Worm (Caenorhabditis elegans) whole organism, L1 larva: Measurements from ENCODE around the gene clec-227.
A peak's percentile ranks its signal among the peaks of the same experiment; 100 is the strongest.

Experiments
- C04F5.9 ChIP-seq: sonication (generic microtip); optimal IDR thresholded peaks from 2 replicates; lab custom pipeline; 2016; ENCODE audit warnings: missing genetic modification characterization, missing compliant biosample characterization
- F16B12.6 ChIP-seq: fragments of 150-350 bp; optimal IDR thresholded peaks from 2 replicates; lab custom pipeline; 2014; ENCODE audit warnings: missing biosample characterization, missing genetic modification characterization
- Y116A8C.19 ChIP-seq: sonication (generic microtip); optimal IDR thresholded peaks from 2 replicates; lab custom pipeline; 2016; ENCODE audit warnings: missing compliant biosample characterization, missing genetic modification characterization, borderline replicate concordance
- aly-2 ChIP-seq: fragments of 150-350 bp; optimal IDR thresholded peaks from 2 replicates; lab custom pipeline; 2014; ENCODE audit warnings: missing biosample characterization, missing genetic modification characterization
- blmp-1 ChIP-seq: fragments of 150-350 bp; optimal IDR thresholded peaks from 2 replicates; lab custom pipeline; 2014; ENCODE audit warnings: missing biosample characterization, missing genetic modification characterization
- ceh-63 ChIP-seq: fragments of 200-800 bp; sonication (Bioruptor generic); optimal IDR thresholded peaks from 2 replicates; lab custom pipeline; 2018; ENCODE audit warnings: mild to moderate bottlenecking, missing genetic modification characterization, missing compliant biosample characterization
- ceh-8 ChIP-seq: fragments of 200-800 bp; sonication (Bioruptor generic); optimal IDR thresholded peaks from 2 replicates; lab custom pipeline; 2018; ENCODE audit warnings: mild to moderate bottlenecking, missing genetic modification characterization, moderate library complexity, missing compliant biosample characterization
- ceh-82 ChIP-seq, 3 experiments: fragments of 150-350 bp in 1 of 3; sonication (generic microtip) in 2 of 3; optimal IDR thresholded peaks; 2 replicates each; lab custom pipeline; 2014 to 2017; ENCODE audit warnings: missing biosample characterization in 3 of 3, missing genetic modification characterization in 3 of 3
- ceh-90 ChIP-seq: sonication (generic microtip); optimal IDR thresholded peaks from 2 replicates; lab custom pipeline; 2016; ENCODE audit warnings: missing genetic modification characterization, missing compliant biosample characterization
- ces-1 ChIP-seq: fragments of 150-350 bp; optimal IDR thresholded peaks from 2 replicates; lab custom pipeline; 2014; ENCODE audit warnings: missing biosample characterization, missing genetic modification reagents, missing genetic modification characterization
- dpl-1 ChIP-seq, 3 experiments: fragments of 150-350 bp in 2 of 3; sonication (generic microtip) in 1 of 3; optimal IDR thresholded peaks; 2 replicates each; lab custom pipeline; 2014 to 2017; ENCODE audit warnings: missing biosample characterization in 3 of 3, missing genetic modification characterization in 3 of 3, missing genetic modification reagents in 3 of 3
- dsc-1 ChIP-seq: sonication (generic microtip); optimal IDR thresholded peaks from 2 replicates; lab custom pipeline; 2016; ENCODE audit warnings: mild to moderate bottlenecking, missing genetic modification characterization, missing compliant biosample characterization
- efl-1 ChIP-seq, 4 experiments: fragments of 150-350 bp; optimal IDR thresholded peaks in 3 of 4; peaks in 1 of 4; 1 replicate in 1 of 4; 2 replicates in 3 of 4; lab custom pipeline; 2014; ENCODE audit warnings: missing biosample characterization in 2 of 4, missing genetic modification characterization in 2 of 4, missing genetic modification reagents in 2 of 4
- efl-3 ChIP-seq: fragments of 200-800 bp; sonication (Bioruptor generic); optimal IDR thresholded peaks from 2 replicates; lab custom pipeline; 2018; ENCODE audit warnings: mild to moderate bottlenecking, missing genetic modification characterization, missing compliant biosample characterization
- egl-27 ChIP-seq, 2 experiments: fragments of 150-350 bp in 1 of 2; sonication (generic microtip); optimal IDR thresholded peaks; 3 replicates each; lab custom pipeline; 2017 to 2018; ENCODE audit warnings: missing biosample characterization in 2 of 2, missing genetic modification characterization in 2 of 2, missing genetic modification reagents in 2 of 2
- elt-2 ChIP-seq: sonication (generic microtip); optimal IDR thresholded peaks from 2 replicates; lab custom pipeline; 2016; ENCODE audit warnings: missing genetic modification characterization, mild to moderate bottlenecking, inconsistent platforms, missing compliant biosample characterization, missing genetic modification reagents
- elt-3 ChIP-seq, 6 experiments: fragments of 150-350 bp in 1 of 6; sonication (generic microtip); optimal IDR thresholded peaks; 2 replicates each; lab custom pipeline; 2017 to 2018; ENCODE audit warnings: missing biosample characterization in 6 of 6, missing genetic modification characterization in 6 of 6, inconsistent platforms in 1 of 6
- ets-5 ChIP-seq: fragments of 200-800 bp; sonication (Bioruptor generic); IDR thresholded peaks from 2 replicates; pipeline ENCODE4 v1.3.6; 2022; ENCODE audit warnings: missing genetic modification characterization, missing compliant biosample characterization
- fkh-4 ChIP-seq: sonication (generic microtip); optimal IDR thresholded peaks from 2 replicates; lab custom pipeline; 2016; ENCODE audit warnings: missing compliant biosample characterization, missing genetic modification characterization, borderline replicate concordance
- fkh-8 ChIP-seq: sonication (generic microtip); optimal IDR thresholded peaks from 2 replicates; lab custom pipeline; 2016; ENCODE audit warnings: mild to moderate bottlenecking, missing genetic modification characterization, missing compliant biosample characterization
- hlh-17 ChIP-seq: fragments of 200-800 bp; sonication (Bioruptor generic); optimal IDR thresholded peaks from 2 replicates; lab custom pipeline; 2018; ENCODE audit warnings: missing genetic modification characterization, mild to moderate bottlenecking, missing compliant biosample characterization, moderate library complexity, borderline replicate concordance
- hlh-4 ChIP-seq: sonication (generic microtip); optimal IDR thresholded peaks from 2 replicates; lab custom pipeline; 2016; ENCODE audit warnings: mild to moderate bottlenecking, missing genetic modification characterization, missing compliant biosample characterization
- hpl-2 ChIP-seq: fragments of 150-350 bp; optimal IDR thresholded peaks from 2 replicates; lab custom pipeline; 2014; ENCODE audit warnings: missing biosample characterization, missing genetic modification reagents, missing genetic modification characterization
- irx-1 ChIP-seq: sonication (generic microtip); optimal IDR thresholded peaks from 2 replicates; lab custom pipeline; 2016; ENCODE audit warnings: missing genetic modification characterization, missing compliant biosample characterization
- isw-1 ChIP-seq: fragments of 200-800 bp; sonication (Bioruptor generic); IDR thresholded peaks from 2 replicates; pipeline ENCODE4 v1.3.6; 2022; ENCODE audit warnings: missing genetic modification characterization, missing compliant biosample characterization
- jun-1 ChIP-seq: fragments of 150-350 bp; optimal IDR thresholded peaks from 2 replicates; lab custom pipeline; 2014; ENCODE audit warnings: missing biosample characterization, missing genetic modification reagents, missing genetic modification characterization
- lin-13 ChIP-seq: fragments of 150-350 bp; optimal IDR thresholded peaks from 2 replicates; lab custom pipeline; 2014; ENCODE audit warnings: missing biosample characterization, missing genetic modification reagents, missing genetic modification characterization
- lin-14 ChIP-seq: fragments of 200-800 bp; sonication (Bioruptor generic); optimal IDR thresholded peaks from 2 replicates; lab custom pipeline; 2018; ENCODE audit warnings: mild to moderate bottlenecking, missing genetic modification characterization, moderate library complexity, missing compliant biosample characterization
- lin-15B ChIP-seq: fragments of 150-350 bp; sonication (generic microtip); optimal IDR thresholded peaks from 3 replicates; lab custom pipeline; 2014; ENCODE audit warnings: missing biosample characterization, missing genetic modification characterization
- mep-1 ChIP-seq: fragments of 150-350 bp; optimal IDR thresholded peaks from 2 replicates; lab custom pipeline; 2014; ENCODE audit warnings: missing biosample characterization, missing genetic modification characterization
- nhr-11 ChIP-seq: fragments of 150-350 bp; optimal IDR thresholded peaks from 2 replicates; lab custom pipeline; 2014; ENCODE audit warnings: missing biosample characterization, missing genetic modification characterization
- nhr-19 ChIP-seq: fragments of 200-800 bp; sonication (Bioruptor generic); conservative IDR thresholded peaks from 2 replicates; pipeline ENCODE4 v1.3.6; 2022; ENCODE audit warnings: missing genetic modification characterization, missing compliant biosample characterization
- nhr-20 ChIP-seq: sonication (generic microtip); optimal IDR thresholded peaks from 2 replicates; lab custom pipeline; 2016; ENCODE audit warnings: mild to moderate bottlenecking, missing genetic modification characterization, missing compliant biosample characterization
- nhr-237 ChIP-seq: fragments of 150-350 bp; optimal IDR thresholded peaks from 2 replicates; lab custom pipeline; 2014; ENCODE audit warnings: missing biosample characterization, missing genetic modification characterization
- nhr-28 ChIP-seq: fragments of 150-350 bp; optimal IDR thresholded peaks from 2 replicates; lab custom pipeline; 2014; ENCODE audit warnings: missing biosample characterization, missing genetic modification characterization
- nhr-71 ChIP-seq: sonication (generic microtip); optimal IDR thresholded peaks from 2 replicates; lab custom pipeline; 2016; ENCODE audit warnings: mild to moderate bottlenecking, missing genetic modification characterization, moderate library complexity, missing compliant biosample characterization
- nhr-84 ChIP-seq: sonication (generic microtip); optimal IDR thresholded peaks from 2 replicates; lab custom pipeline; 2017; ENCODE audit warnings: missing biosample characterization, missing genetic modification characterization
- pag-3 ChIP-seq: sonication (generic microtip); optimal IDR thresholded peaks from 2 replicates; lab custom pipeline; 2017; ENCODE audit warnings: missing genetic modification characterization, mild to moderate bottlenecking, missing compliant biosample characterization, antibody characterized with exemption, borderline replicate concordance; ENCODE audit not compliant: insufficient read depth
- pax-3 ChIP-seq: fragments of 200-800 bp; sonication (Bioruptor generic); optimal IDR thresholded peaks from 2 replicates; lab custom pipeline; 2018; ENCODE audit warnings: mild to moderate bottlenecking, missing genetic modification characterization, moderate library complexity, missing compliant biosample characterization
- snpc-4 ChIP-seq: fragments of 150-350 bp; optimal IDR thresholded peaks from 2 replicates; lab custom pipeline; 2014; ENCODE audit warnings: missing biosample characterization, missing genetic modification characterization
- snu-23 ChIP-seq: sonication (generic microtip); optimal IDR thresholded peaks from 2 replicates; lab custom pipeline; 2016; ENCODE audit warnings: missing genetic modification characterization, missing compliant biosample characterization
- sptf-1 ChIP-seq: fragments of 150-350 bp; optimal IDR thresholded peaks from 2 replicates; lab custom pipeline; 2014; ENCODE audit warnings: missing biosample characterization, missing genetic modification characterization
- sup-37 ChIP-seq: fragments of 200-800 bp; sonication (Bioruptor generic); optimal IDR thresholded peaks from 2 replicates; lab custom pipeline; 2018; ENCODE audit warnings: mild to moderate bottlenecking, missing genetic modification characterization, missing compliant biosample characterization
- swsn-7 ChIP-seq: sonication (generic microtip); optimal IDR thresholded peaks from 2 replicates; lab custom pipeline; 2016; ENCODE audit warnings: missing genetic modification characterization, missing compliant biosample characterization
- tbx-2 ChIP-seq: sonication (generic microtip); optimal IDR thresholded peaks from 2 replicates; lab custom pipeline; 2016; ENCODE audit warnings: missing genetic modification characterization, missing compliant biosample characterization
- unc-30 ChIP-seq: sonication (generic microtip); optimal IDR thresholded peaks from 2 replicates; lab custom pipeline; 2017; ENCODE audit warnings: missing biosample characterization, missing genetic modification characterization
- unc-86 ChIP-seq: sonication (generic microtip); optimal IDR thresholded peaks from 2 replicates; lab custom pipeline; 2016; ENCODE audit warnings: missing genetic modification characterization, missing compliant biosample characterization
- unc-98 ChIP-seq: fragments of 200-800 bp; sonication (Bioruptor generic); IDR thresholded peaks from 2 replicates; pipeline ENCODE4 v1.3.6; 2022; ENCODE audit warnings: missing genetic modification characterization, missing compliant biosample characterization
- vab-15 ChIP-seq: sonication (generic microtip); optimal IDR thresholded peaks from 2 replicates; lab custom pipeline; 2017; ENCODE audit warnings: missing genotype, mild to moderate bottlenecking, missing genetic modification characterization, missing compliant biosample characterization
- zag-1 ChIP-seq: fragments of 150-350 bp; optimal IDR thresholded peaks from 2 replicates; lab custom pipeline; 2014; ENCODE audit warnings: missing biosample characterization, missing genetic modification characterization
- zip-4 ChIP-seq: fragments of 200-800 bp; sonication (Bioruptor generic); optimal IDR thresholded peaks from 2 replicates; lab custom pipeline; 2018; ENCODE audit warnings: mild to moderate bottlenecking, missing genetic modification characterization, moderate library complexity, missing compliant biosample characterization

Gene clec-227

ce11 chrV:14468196-14468874 lies 4.0 kb upstream of the clec-227 start, which contains the start of gene srz-97 (continued):
- TF ChIP-seq snpc-4 (tag; lab: Kevin White, UChicago) (peak; percentile 97), elt-2 (tag; lab: Kevin White, UChicago) (peak; percentile 65), nhr-19 (GFP tag; lab: Robert Waterston, UW) (peak; percentile 76), zip-4 (GFP tag; lab: Kevin White, UChicago) (no peak), ceh-8 (GFP tag; lab: Kevin White, UChicago) (no peak), hpl-2 (peak; percentile 17), ceh-90 (tag; lab: Kevin White, UChicago) (no peak), efl-3 (GFP tag; lab: Kevin White, UChicago) (no peak), nhr-71 (tag; lab: Kevin White, UChicago) (peak; percentile 73), unc-98 (GFP tag; lab: Robert Waterston, UW) (no peak), nhr-11 (no peak), lin-15B (tag; lab: Kevin White, UChicago) (no peak), Y116A8C.19 (tag; lab: Kevin White, UChicago) (no peak), lin-14 (GFP tag; lab: Kevin White, UChicago) (peak; percentile 42), ceh-82 (tag; optimal IDR thresholded peaks at IDR 0.05; lab: Kevin White, UChicago) (peak in 1 of 3 experiments; percentile 16), blmp-1 (tag; lab: Kevin White, UChicago) (no peak), sptf-1 (tag; lab: Kevin White, UChicago) (no peak), nhr-28 (tag; lab: Kevin White, UChicago) (no peak), unc-30 (no peak), lin-13 (GFP tag; lab: Kevin White, UChicago) (no peak), ceh-63 (GFP tag; lab: Kevin White, UChicago) (no peak), sup-37 (GFP tag; lab: Kevin White, UChicago) (no peak), isw-1 (no peak), ets-5 (GFP tag; lab: Robert Waterston, UW) (no peak), pax-3 (no peak), fkh-4 (tag; lab: Kevin White, UChicago) (no peak), swsn-7 (tag; lab: Kevin White, UChicago) (peak; percentile 58), aly-2 (tag; lab: Kevin White, UChicago) (no peak), unc-86 (tag; lab: Kevin White, UChicago) (no peak), dsc-1 (no peak), fkh-8 (tag; lab: Kevin White, UChicago) (no peak), mep-1 (tag; lab: Kevin White, UChicago) (peak; percentile 4), tbx-2 (tag; lab: Kevin White, UChicago) (no peak), nhr-20 (tag; lab: Kevin White, UChicago) (peak; percentile 69), zag-1 (tag; lab: Kevin White, UChicago) (no peak), pag-3 (tag; lab: Kevin White, UChicago) (no peak), elt-3 (tag; optimal IDR thresholded peaks at IDR 0.05; lab: Kevin White, UChicago) (no peak), irx-1 (tag; lab: Kevin White, UChicago) (no peak), nhr-237 (tag; lab: Kevin White, UChicago) (no peak), hlh-4 (tag; lab: Kevin White, UChicago) (peak; percentile 4), snu-23 (GFP tag; lab: Kevin White, UChicago) (peak; percentile 66), F16B12.6 (tag; lab: Kevin White, UChicago) (no peak), jun-1 (tag; lab: Kevin White, UChicago) (no peak), C04F5.9 (no peak), efl-1 (optimal IDR thresholded peaks at IDR 0.05; lab: Kevin White, UChicago) (peak; percentile 41 to 60), efl-1 (GFP tag; optimal IDR thresholded peaks at IDR 0.05 in 1 of 2; lab: Kevin White, UChicago) (peak in 1 of 2 experiments; percentile 77), ces-1 (GFP tag; lab: Kevin White, UChicago) (no peak), egl-27 (tag; optimal IDR thresholded peaks at IDR 0.05; lab: Kevin White, UChicago) (no peak), nhr-84 (tag; lab: Kevin White, UChicago) (no peak), dpl-1 (GFP tag; optimal IDR thresholded peaks at IDR 0.05; lab: Kevin White, UChicago) (peak in 1 of 3 experiments; percentile 27), hlh-17 (GFP tag; lab: Kevin White, UChicago) (no peak), vab-15 (tag; lab: Kevin White, UChicago) (no peak)
